Fruit fly (Drosophila melanogaster): Measurements from ENCODE around the gene SelR.
A peak's percentile ranks its signal among the peaks of the same experiment; 100 is the strongest.

dm6 chr3R:10885422-10886081 is 17.1 kb upstream of the SelR start, which contains the start of gene Leash:
- TF ChIP-seq CG8478 (optimal IDR thresholded peaks at IDR 0.05) (no peak), gfzf (GFP tag; optimal IDR thresholded peaks at IDR 0.05) (peak; percentile 36), Sox102F (GFP tag; optimal IDR thresholded peaks at IDR 0.05) (no peak), fru (optimal IDR thresholded peaks at IDR 0.05) (no peak)

Data from whole organism, embryonic.